Fruit fly (Drosophila melanogaster) whole organism, adult: ENCODE measurements around the gene dbe.

ENCODE experiments used
- CG5204 ChIP-seq: fragments of 200-800 bp; sonication (Bioruptor generic); optimal IDR thresholded peaks from 2 replicates; lab custom pipeline; 2016; ENCODE audit warnings: missing biosample characterization, missing genetic modification characterization
- kay ChIP-seq: fragments of 200-800 bp; sonication (Bioruptor generic); peaks from one replicate; lab custom pipeline; 2016; ENCODE audit warnings: missing biosample characterization, missing genetic modification characterization, borderline replicate concordance
- pad ChIP-seq: fragments of 200-800 bp; sonication (Bioruptor generic); optimal IDR thresholded peaks from 3 replicates; lab custom pipeline; 2017; ENCODE audit warnings: missing biosample characterization, missing genetic modification characterization, mild to moderate bottlenecking, moderate library complexity, missing genetic modification reagents

DNA sequence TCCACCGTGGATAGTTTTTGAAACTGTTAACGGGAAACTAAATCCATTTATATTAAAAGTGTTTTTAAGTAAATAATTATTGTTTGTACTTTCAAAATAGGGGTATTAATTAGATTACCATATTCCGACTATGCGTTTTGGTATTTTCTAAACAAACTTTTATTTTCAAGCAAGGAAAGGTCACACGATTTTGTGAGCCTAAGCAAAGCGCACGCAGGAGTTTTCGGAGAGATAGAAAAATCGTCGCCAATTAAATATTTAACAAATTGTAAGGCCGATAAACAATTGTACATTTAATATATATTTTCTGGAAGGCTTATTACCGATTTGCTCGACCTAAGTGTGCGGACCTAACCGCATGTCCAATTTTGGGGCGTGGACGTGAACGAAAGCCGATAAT is 628 bp upstream of the dbe start, which contains the start of gene PNUTS:
- no peak for TF ChIP-seq pad (GFP tag; lab: Kevin White, UChicago)
- TF ChIP-seq CG5204 (GFP tag; lab: Kevin White, UChicago) = no peak
- no peak for TF ChIP-seq kay (GFP tag; lab: Kevin White, UChicago)
